Worm (Caenorhabditis elegans): ENCODE results near the gene arrd-12.

The arrd-12 gene

DNA sequence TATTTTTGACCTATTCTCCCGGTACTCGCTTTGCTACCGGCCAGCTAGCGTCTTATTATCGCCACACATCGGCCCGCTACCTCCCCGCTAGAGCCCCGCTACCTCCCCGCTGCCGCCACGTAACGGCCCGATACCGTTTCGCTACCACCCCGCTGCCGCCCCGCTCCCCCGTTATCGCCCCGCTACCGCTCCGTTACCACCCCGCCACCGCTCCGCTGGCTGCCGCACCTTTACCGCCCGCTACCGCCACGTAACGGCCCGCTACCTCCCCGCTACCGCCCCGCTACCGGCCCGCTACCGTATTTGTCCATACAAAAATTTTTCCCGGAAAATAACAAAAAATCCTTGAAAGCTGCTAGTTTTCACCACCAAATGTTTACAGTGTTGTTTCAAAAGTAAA is 19.5 kb downstream of the arrd-12 start:
- TF ChIP-seq hmg-4 (GFP tag; optimal IDR thresholded peaks at IDR 0.05) = peak; percentile 0
- no peak for TF ChIP-seq ceh-13 (GFP tag; optimal IDR thresholded peaks at IDR 0.05)
- TF ChIP-seq flt-1 (GFP tag; IDR thresholded peaks at IDR 0.05) = no peak

DNA sequence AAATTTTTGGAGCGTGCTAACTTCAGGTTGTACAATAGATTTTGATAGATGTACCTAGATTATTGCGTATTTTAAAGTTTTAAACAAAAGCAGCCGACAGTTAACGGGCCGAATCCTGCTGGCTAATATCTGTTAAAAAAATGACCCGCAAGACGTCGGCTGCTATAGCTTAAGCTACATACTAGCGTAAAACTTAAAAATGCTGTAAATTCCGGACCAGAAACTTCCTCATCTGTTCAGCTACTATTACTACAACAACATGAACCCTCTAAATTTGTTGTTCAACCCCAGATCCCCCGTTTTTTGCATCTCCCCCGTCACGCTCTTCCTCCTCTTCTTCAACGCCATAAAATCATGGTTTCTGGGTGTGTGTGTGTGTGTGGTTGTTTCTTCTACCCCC is 20.8 kb downstream of the arrd-12 start:
- no peak for TF ChIP-seq ceh-13 (GFP tag; optimal IDR thresholded peaks at IDR 0.05)

DNA sequence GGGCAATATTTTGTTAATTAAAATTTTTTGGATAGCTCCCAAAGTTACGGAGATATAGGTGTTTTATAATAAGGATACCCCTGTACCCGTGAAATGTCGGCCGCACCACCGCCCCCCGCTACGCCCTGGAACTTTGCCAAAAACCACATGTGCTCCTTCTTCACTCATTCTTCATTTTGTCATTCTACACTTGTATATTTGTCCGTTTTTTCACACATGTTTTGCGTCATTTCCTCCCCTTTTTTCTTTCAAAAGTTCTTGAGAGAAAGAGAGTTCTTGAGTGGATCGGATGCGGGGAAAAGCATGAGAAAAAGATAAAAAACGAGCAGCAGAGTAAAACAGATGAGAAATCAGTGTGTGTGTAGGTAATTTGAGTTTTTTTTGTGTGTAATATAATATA is 22.8 kb downstream of the arrd-12 start:
- TF ChIP-seq ceh-13 (GFP tag; optimal IDR thresholded peaks at IDR 0.05) (no peak), pes-1 (GFP tag; IDR thresholded peaks at IDR 0.05) (no peak), B0310.2 (tag; optimal IDR thresholded peaks at IDR 0.05) (no peak), hnd-1 (tag; optimal IDR thresholded peaks at IDR 0.05) (no peak), ets-7 (tag; optimal IDR thresholded peaks at IDR 0.05) (no peak), scrt-1 (GFP tag; IDR thresholded peaks at IDR 0.05) (no peak), hmg-4 (GFP tag; optimal IDR thresholded peaks at IDR 0.05) (no peak), tbx-37 (GFP tag; conservative IDR thresholded peaks at IDR 0.05) (no peak)

DNA sequence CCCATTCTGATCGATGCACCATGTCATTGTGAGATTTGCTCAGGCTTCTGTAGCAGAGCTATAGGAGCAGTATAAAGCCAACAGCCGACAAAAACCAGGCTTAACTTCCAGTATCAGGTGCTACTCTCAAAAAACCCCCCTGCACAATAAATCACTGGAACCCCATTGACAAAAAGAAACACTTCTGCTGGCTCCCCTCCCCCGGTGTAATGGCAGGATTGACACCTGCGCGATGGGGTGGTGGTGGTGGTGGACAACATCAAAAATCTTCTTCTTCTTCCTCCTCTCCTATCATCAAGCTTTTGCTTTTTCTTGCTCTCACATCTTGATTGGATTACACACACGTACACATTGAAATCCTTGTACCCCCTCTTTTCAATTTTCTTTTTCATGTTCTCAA is 23.7 kb downstream of the arrd-12 start:
- TF ChIP-seq tbx-37 (GFP tag; conservative IDR thresholded peaks at IDR 0.05) = no peak
- no peak for TF ChIP-seq hmbx-1 (tag; optimal IDR thresholded peaks at IDR 0.05)
- TF ChIP-seq pes-1 (GFP tag; IDR thresholded peaks at IDR 0.05) = no peak
- no peak for TF ChIP-seq ceh-13 (GFP tag; optimal IDR thresholded peaks at IDR 0.05)
- no peak for TF ChIP-seq sea-1 (GFP tag; conservative IDR thresholded peaks at IDR 0.05)
- no peak for TF ChIP-seq hnd-1 (tag; optimal IDR thresholded peaks at IDR 0.05)
- TF ChIP-seq ets-7 (tag; optimal IDR thresholded peaks at IDR 0.05) = no peak
- TF ChIP-seq ceh-36 (tag; optimal IDR thresholded peaks at IDR 0.05) = no peak
- no peak for TF ChIP-seq tra-4 (tag; optimal IDR thresholded peaks at IDR 0.05)
- TF ChIP-seq flt-1 (GFP tag; IDR thresholded peaks at IDR 0.05) = no peak
- TF ChIP-seq tbx-11 (GFP tag; IDR thresholded peaks at IDR 0.05) = no peak
- no peak for TF ChIP-seq ama-1 (optimal IDR thresholded peaks at IDR 0.05)
- no peak for TF ChIP-seq scrt-1 (GFP tag; IDR thresholded peaks at IDR 0.05)
- TF ChIP-seq F13C5.2 (tag; optimal IDR thresholded peaks at IDR 0.05) = no peak
- TF ChIP-seq B0310.2 (tag; optimal IDR thresholded peaks at IDR 0.05) = no peak

DNA sequence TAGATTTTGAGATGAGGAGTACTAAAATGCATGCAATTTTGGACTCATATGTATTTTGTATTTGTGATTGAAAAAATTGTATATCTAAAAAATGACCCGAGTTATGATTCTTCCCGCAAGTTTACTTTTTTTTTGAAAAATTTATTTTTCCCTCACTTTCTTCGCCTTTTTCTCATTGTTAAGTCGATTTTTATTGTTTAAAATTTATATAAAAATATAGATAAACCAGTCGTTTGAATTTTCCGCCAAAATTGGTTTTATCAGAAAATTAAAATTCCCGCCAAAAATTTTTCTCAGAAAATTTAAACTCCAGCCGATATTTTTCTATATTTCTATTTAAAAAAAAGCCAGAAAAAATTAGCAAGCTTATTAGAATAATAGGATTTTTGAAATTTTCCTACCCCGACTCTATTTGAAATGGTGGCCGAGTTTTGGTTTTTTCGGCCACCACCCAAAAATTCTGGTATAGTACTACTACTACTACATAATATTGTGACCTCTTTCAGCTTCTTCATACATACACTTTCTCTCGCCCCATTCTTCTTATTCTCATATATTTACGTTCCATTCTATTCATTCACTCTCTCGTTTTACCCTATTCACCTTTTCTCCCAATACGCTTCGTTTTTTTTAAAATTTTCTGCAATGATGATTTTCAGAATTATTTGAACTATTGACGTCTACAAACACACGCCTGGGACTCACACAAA is 25.7 kb downstream of the arrd-12 start, which contains the start of gene ZK131.11:
TSS of gene ZK131.11 (plus strand) at position 660 of the 710 bp plus-strand sequence.
- TF ChIP-seq scrt-1 (GFP tag; IDR thresholded peaks at IDR 0.05) = no peak
- TF ChIP-seq pes-1 (GFP tag; IDR thresholded peaks at IDR 0.05) = no peak
- no peak for TF ChIP-seq ceh-36 (tag; optimal IDR thresholded peaks at IDR 0.05)
- TF ChIP-seq tra-4 (tag; optimal IDR thresholded peaks at IDR 0.05) = no peak
- no peak for TF ChIP-seq aly-1 (tag; optimal IDR thresholded peaks at IDR 0.05)
- no peak for TF ChIP-seq hnd-1 (tag; optimal IDR thresholded peaks at IDR 0.05)
- no peak for TF ChIP-seq hmg-4 (GFP tag; optimal IDR thresholded peaks at IDR 0.05)
- TF ChIP-seq F13C5.2 (tag; optimal IDR thresholded peaks at IDR 0.05) = no peak
- TF ChIP-seq ama-1 (optimal IDR thresholded peaks at IDR 0.05) = no peak
- no peak for TF ChIP-seq sea-1 (GFP tag; conservative IDR thresholded peaks at IDR 0.05)
- TF ChIP-seq ets-7 (tag; optimal IDR thresholded peaks at IDR 0.05) = no peak
- no peak for TF ChIP-seq tbx-11 (GFP tag; IDR thresholded peaks at IDR 0.05)
- no peak for TF ChIP-seq B0310.2 (tag; optimal IDR thresholded peaks at IDR 0.05)
- no peak for TF ChIP-seq ceh-13 (GFP tag; optimal IDR thresholded peaks at IDR 0.05)

DNA sequence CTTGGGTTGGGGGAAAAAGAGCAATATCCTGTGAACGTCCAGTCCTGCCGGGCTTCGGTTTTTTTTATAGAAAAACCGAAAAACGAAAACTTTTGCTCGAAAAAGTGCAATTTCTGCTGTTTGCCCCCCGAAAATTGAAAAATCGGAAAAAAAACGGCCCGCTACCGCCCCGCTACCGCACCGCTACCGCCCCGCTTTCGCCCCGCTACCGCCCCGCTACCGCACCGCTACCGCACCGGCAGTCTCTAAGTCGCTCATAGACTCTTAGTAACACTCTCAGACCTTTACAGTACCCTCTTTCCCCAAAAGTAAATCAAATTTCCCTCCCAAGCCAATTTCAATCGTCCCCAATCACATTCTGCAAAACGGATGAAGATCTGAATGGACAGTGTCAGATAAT is 29.1 kb downstream of the arrd-12 start:
- TF ChIP-seq B0310.2 (tag; optimal IDR thresholded peaks at IDR 0.05) = no peak

DNA sequence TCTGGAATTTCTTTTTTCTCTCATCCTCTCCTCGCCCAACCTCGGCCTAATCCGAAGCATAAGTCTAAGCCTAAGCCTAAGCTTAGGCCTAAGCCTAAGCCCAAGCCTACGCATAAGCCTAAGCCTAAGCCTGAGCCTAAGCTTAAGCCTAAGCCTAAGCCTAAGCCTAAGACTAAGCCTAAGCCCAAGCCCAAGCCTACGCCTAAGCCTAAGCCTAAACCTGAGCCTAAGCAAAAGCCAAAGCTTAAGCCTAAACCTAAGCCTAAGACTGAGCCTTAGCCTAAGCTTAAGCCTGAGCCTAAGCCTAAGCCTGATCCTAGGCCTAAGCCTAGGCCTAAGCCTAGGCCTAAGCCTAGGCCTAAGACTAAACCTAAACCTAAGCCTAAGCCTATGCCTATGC is 30.3 kb downstream of the arrd-12 start:
- TF ChIP-seq aly-1 (tag; optimal IDR thresholded peaks at IDR 0.05) (no peak), ceh-36 (tag; optimal IDR thresholded peaks at IDR 0.05) (peak; percentile 95)

DNA sequence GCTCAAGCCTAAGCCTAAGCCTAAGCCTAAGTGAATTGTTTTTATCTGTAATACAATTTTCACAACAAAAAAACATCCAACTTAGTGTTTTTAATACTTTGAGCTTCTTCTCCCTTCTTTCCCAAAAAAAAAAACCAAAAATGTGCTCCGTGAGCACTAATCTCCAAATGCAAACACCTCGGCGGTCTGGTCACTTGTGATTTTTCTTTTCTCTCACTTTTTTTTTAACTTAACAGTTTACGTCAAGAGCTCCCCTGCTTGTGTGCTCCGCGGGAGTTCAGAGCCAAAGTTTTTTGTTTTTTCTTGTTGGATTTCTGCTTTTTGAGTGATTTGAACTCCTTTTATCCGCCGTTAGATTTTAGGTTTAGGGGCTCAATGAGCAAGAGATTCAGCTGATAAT is 40.2 kb downstream of the arrd-12 start:
- no peak for TF ChIP-seq pes-1 (GFP tag; IDR thresholded peaks at IDR 0.05)
- TF ChIP-seq ets-7 (tag; optimal IDR thresholded peaks at IDR 0.05) = no peak
- TF ChIP-seq aly-1 (tag; optimal IDR thresholded peaks at IDR 0.05) = no peak
- TF ChIP-seq hmg-4 (GFP tag; optimal IDR thresholded peaks at IDR 0.05) = no peak
- no peak for TF ChIP-seq ama-1 (optimal IDR thresholded peaks at IDR 0.05)
- no peak for TF ChIP-seq tbx-37 (GFP tag; conservative IDR thresholded peaks at IDR 0.05)
- no peak for TF ChIP-seq ceh-36 (tag; optimal IDR thresholded peaks at IDR 0.05)
- TF ChIP-seq scrt-1 (GFP tag; IDR thresholded peaks at IDR 0.05) = no peak
- no peak for TF ChIP-seq ceh-13 (GFP tag; optimal IDR thresholded peaks at IDR 0.05)
- no peak for TF ChIP-seq hnd-1 (tag; optimal IDR thresholded peaks at IDR 0.05)
- TF ChIP-seq tra-4 (tag; optimal IDR thresholded peaks at IDR 0.05) = no peak
- no peak for TF ChIP-seq F13C5.2 (tag; optimal IDR thresholded peaks at IDR 0.05)
- no peak for TF ChIP-seq tbx-11 (GFP tag; IDR thresholded peaks at IDR 0.05)
- no peak for TF ChIP-seq hmbx-1 (tag; optimal IDR thresholded peaks at IDR 0.05)
- no peak for TF ChIP-seq B0310.2 (tag; optimal IDR thresholded peaks at IDR 0.05)
- TF ChIP-seq sea-1 (GFP tag; conservative IDR thresholded peaks at IDR 0.05) = no peak
- TF ChIP-seq flt-1 (GFP tag; IDR thresholded peaks at IDR 0.05) = no peak

DNA sequence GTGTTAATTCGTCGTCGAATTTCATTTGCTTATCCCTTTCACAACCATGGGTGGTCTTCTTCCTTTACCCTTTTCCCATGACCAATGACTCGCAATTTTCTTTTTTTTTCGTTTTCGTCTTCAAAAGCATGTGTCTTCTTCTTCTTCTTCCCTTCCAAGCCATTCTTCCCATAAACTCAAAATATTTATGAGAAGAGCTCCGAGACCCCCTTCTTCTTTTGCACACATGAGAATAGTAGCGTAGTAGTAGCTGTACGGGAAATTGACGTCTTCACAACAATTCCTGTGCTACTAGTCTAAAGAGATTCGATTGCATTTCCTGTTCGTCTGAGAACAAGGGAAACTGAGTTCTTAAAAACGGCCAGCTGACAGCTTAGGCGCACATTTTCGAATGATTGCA is 46.3 kb downstream of the arrd-12 start:
- TF ChIP-seq ceh-36 (tag; optimal IDR thresholded peaks at IDR 0.05) (no peak), hmbx-1 (tag; optimal IDR thresholded peaks at IDR 0.05) (no peak)
